Fruit fly (Drosophila melanogaster) whole organism, embryonic: ENCODE results near the gene CG32599.

ENCODE experiments used
- Awh ChIP-seq: fragments of 200-800 bp; sonication (Bioruptor generic); IDR thresholded peaks from 2 replicates; pipeline ENCODE4, ENCODE4 v1.3.6; 2022; ENCODE audit warnings: missing biosample characterization, missing genetic modification characterization
- C15 ChIP-seq: fragments of 200-800 bp; sonication (Bioruptor generic); IDR thresholded peaks from 3 replicates; pipeline ENCODE4 v1.3.6; 2022; ENCODE audit warnings: missing biosample characterization, missing genetic modification characterization
- CG10274 ChIP-seq: fragments of 200-800 bp; sonication (Bioruptor generic); optimal IDR thresholded peaks from 3 replicates; lab custom pipeline; 2017; ENCODE audit warnings: missing biosample characterization, mild to moderate bottlenecking, missing genetic modification characterization
- CG12104 ChIP-seq: fragments of 200-800 bp; sonication (Bioruptor generic); optimal IDR thresholded peaks from 3 replicates; lab custom pipeline; 2016; ENCODE audit warnings: missing biosample characterization, missing genetic modification characterization
- CG12769 ChIP-seq: fragments of 200-800 bp; sonication (Bioruptor generic); optimal IDR thresholded peaks from 2 replicates; lab custom pipeline; 2019; ENCODE audit warnings: missing biosample characterization, mild to moderate bottlenecking, missing genetic modification characterization, moderate library complexity
- CG14014 ChIP-seq: fragments of 200-800 bp; sonication (Bioruptor generic); IDR thresholded peaks from 2 replicates; pipeline ENCODE4 v1.3.6; 2022; ENCODE audit warnings: missing biosample characterization, missing genetic modification characterization
- CG14667 ChIP-seq: fragments of 200-800 bp; sonication (Bioruptor generic); IDR thresholded peaks from 2 replicates; pipeline ENCODE4 v1.3.6; 2022; ENCODE audit warnings: missing biosample characterization, missing genetic modification characterization
- CG15073 ChIP-seq: fragments of 200-800 bp; sonication (Bioruptor generic); optimal IDR thresholded peaks from 2 replicates; lab custom pipeline; 2016; ENCODE audit warnings: missing biosample characterization, missing genetic modification characterization
- CG15269 ChIP-seq: fragments of 200-800 bp; sonication (Bioruptor generic); optimal IDR thresholded peaks from 2 replicates; lab custom pipeline; 2018; ENCODE audit warnings: missing biosample characterization, mild to moderate bottlenecking, missing genetic modification characterization, moderate library complexity
- CG15479 ChIP-seq: fragments of 200-800 bp; sonication (Bioruptor generic); optimal IDR thresholded peaks from 3 replicates; lab custom pipeline; 2019; ENCODE audit warnings: missing biosample characterization, mild to moderate bottlenecking, missing genetic modification characterization, moderate library complexity
- CG15514 ChIP-seq: fragments of 200-800 bp; sonication (Bioruptor generic); optimal IDR thresholded peaks from 3 replicates; lab custom pipeline; 2017; ENCODE audit warnings: missing biosample characterization, missing genetic modification characterization, mild to moderate bottlenecking, moderate library complexity, missing genetic modification reagents
- CG1792 ChIP-seq: fragments of 200-800 bp; sonication (Bioruptor generic); optimal IDR thresholded peaks from 2 replicates; lab custom pipeline; 2016; ENCODE audit warnings: missing biosample characterization, missing genetic modification characterization
- CG18764 ChIP-seq: fragments of 200-800 bp; sonication (Bioruptor generic); optimal IDR thresholded peaks from 3 replicates; lab custom pipeline; 2016; ENCODE audit warnings: missing biosample characterization, missing genetic modification characterization
- CG2678 ChIP-seq: fragments of 200-800 bp; sonication (Bioruptor generic); optimal IDR thresholded peaks from 3 replicates; lab custom pipeline; 2019; ENCODE audit warnings: missing biosample characterization, mild to moderate bottlenecking, missing genetic modification characterization, moderate library complexity
- CG31365 ChIP-seq: fragments of 200-800 bp; sonication (Bioruptor generic); optimal IDR thresholded peaks from 2 replicates; lab custom pipeline; 2018; ENCODE audit warnings: missing biosample characterization, mild to moderate bottlenecking, missing genetic modification characterization
- CG32767 ChIP-seq: fragments of 200-800 bp; sonication (Bioruptor generic); IDR thresholded peaks from 2 replicates; pipeline ENCODE4 v1.3.6; 2022; ENCODE audit warnings: missing biosample characterization, missing genetic modification characterization
- CG4424 ChIP-seq: fragments of 200-800 bp; sonication (Bioruptor generic); optimal IDR thresholded peaks from 3 replicates; lab custom pipeline; 2016; ENCODE audit warnings: missing biosample characterization, missing genetic modification characterization
- CG4617 ChIP-seq: fragments of 200-800 bp; sonication (Bioruptor generic); optimal IDR thresholded peaks from 3 replicates; lab custom pipeline; 2016; ENCODE audit warnings: missing biosample characterization, missing genetic modification characterization, borderline replicate concordance
- CG4820 ChIP-seq: fragments of 200-800 bp; sonication (Bioruptor generic); optimal IDR thresholded peaks from 3 replicates; lab custom pipeline; 2016; ENCODE audit warnings: missing biosample characterization, missing genetic modification characterization
- CG5953 ChIP-seq: fragments of 200-800 bp; sonication (Bioruptor generic); IDR thresholded peaks from 2 replicates; pipeline ENCODE4 v1.3.6; 2022; ENCODE audit warnings: missing biosample characterization, missing genetic modification characterization
- CG6654 ChIP-seq: fragments of 200-800 bp; sonication (Bioruptor generic); optimal IDR thresholded peaks from 2 replicates; lab custom pipeline; 2017; ENCODE audit warnings: missing biosample characterization, mild to moderate bottlenecking, missing genetic modification characterization
- CG8944 ChIP-seq: fragments of 200-800 bp; sonication (Bioruptor generic); optimal IDR thresholded peaks from 3 replicates; lab custom pipeline; 2016; ENCODE audit warnings: missing biosample characterization, missing genetic modification characterization
- CG9609 ChIP-seq: fragments of 200-800 bp; sonication (Bioruptor generic); optimal IDR thresholded peaks from 3 replicates; lab custom pipeline; 2016; ENCODE audit warnings: missing biosample characterization, missing genetic modification characterization
- CG9932 ChIP-seq: fragments of 200-800 bp; sonication (Bioruptor generic); IDR thresholded peaks from 2 replicates; pipeline ENCODE4 v1.3.6; 2022; ENCODE audit warnings: missing biosample characterization, missing genetic modification characterization
- Dll ChIP-seq: fragments of 200-800 bp; sonication (Bioruptor generic); IDR thresholded peaks from 4 replicates; pipeline ENCODE4 v1.3.6; 2022; ENCODE audit warnings: missing biosample characterization, missing genetic modification characterization; ENCODE audit not compliant: partially characterized antibody
- Ets97D ChIP-seq: fragments of 200-800 bp; sonication (Bioruptor generic); optimal IDR thresholded peaks from 3 replicates; lab custom pipeline; 2016; ENCODE audit warnings: missing biosample characterization, missing genetic modification characterization
- Fer1 ChIP-seq: fragments of 200-800 bp; sonication (Bioruptor generic); optimal IDR thresholded peaks from 2 replicates; lab custom pipeline; 2017; ENCODE audit warnings: missing biosample characterization, mild to moderate bottlenecking, missing genetic modification characterization
- Fer3 ChIP-seq: fragments of 200-800 bp; sonication (Bioruptor generic); optimal IDR thresholded peaks from 2 replicates; lab custom pipeline; 2018; ENCODE audit warnings: missing biosample characterization, mild to moderate bottlenecking, missing genetic modification characterization, moderate library complexity
- HLHmδ ChIP-seq: fragments of 200-800 bp; sonication (Bioruptor generic); optimal IDR thresholded peaks from 2 replicates; lab custom pipeline; 2018; ENCODE audit warnings: missing biosample characterization, mild to moderate bottlenecking, missing genetic modification characterization, moderate library complexity
- Kr ChIP-seq: fragments of 200-800 bp; sonication (Bioruptor generic); optimal IDR thresholded peaks from 2 replicates; lab custom pipeline; 2017; ENCODE audit warnings: missing biosample characterization, mild to moderate bottlenecking, missing genetic modification characterization
- Lim3 ChIP-seq: fragments of 200-800 bp; sonication (Bioruptor generic); IDR thresholded peaks from 2 replicates; pipeline ENCODE4 v1.3.6; 2022; ENCODE audit warnings: missing biosample characterization, missing genetic modification characterization
- NC2α ChIP-seq: fragments of 200-800 bp; sonication (Bioruptor generic); optimal IDR thresholded peaks from 2 replicates; lab custom pipeline; 2016; ENCODE audit warnings: missing biosample characterization, missing genetic modification characterization
- NC2β ChIP-seq: fragments of 200-800 bp; sonication (Bioruptor generic); optimal IDR thresholded peaks from 2 replicates; lab custom pipeline; 2016; ENCODE audit warnings: missing biosample characterization, missing genetic modification characterization
- Oli ChIP-seq: fragments of 200-800 bp; sonication (Bioruptor generic); optimal IDR thresholded peaks from 2 replicates; lab custom pipeline; 2018; ENCODE audit warnings: missing biosample characterization, mild to moderate bottlenecking, missing genetic modification characterization, moderate library complexity
- Sox102F ChIP-seq: fragments of 200-800 bp; sonication (Bioruptor generic); optimal IDR thresholded peaks from 2 replicates; lab custom pipeline; 2018; ENCODE audit warnings: missing biosample characterization, mild to moderate bottlenecking, missing genetic modification characterization, moderate library complexity
- Stat92E ChIP-seq, 3 experiments: fragments of >200 bp in 2 of 3; fragments of 200-800 bp in 1 of 3; sonication (Bioruptor generic) in 1 of 3; optimal IDR thresholded peaks; 2 replicates each; lab custom pipeline; 2017 to 2019; ENCODE audit warnings: missing biosample characterization in 3 of 3, missing genetic modification characterization in 3 of 3, mild to moderate bottlenecking in 1 of 3, moderate library complexity in 1 of 3
- dati ChIP-seq: fragments of 200-800 bp; sonication (Bioruptor generic); IDR thresholded peaks from 2 replicates; pipeline ENCODE4 v1.3.6; 2022; ENCODE audit warnings: missing biosample characterization, missing genetic modification characterization
- esg ChIP-seq: fragments of 200-800 bp; sonication (Bioruptor generic); conservative IDR thresholded peaks from 2 replicates; pipeline ENCODE4 v1.3.6; 2022; ENCODE audit warnings: missing biosample characterization, missing genetic modification characterization
- fd64A ChIP-seq: fragments of 200-800 bp; sonication (Bioruptor generic); optimal IDR thresholded peaks from 3 replicates; lab custom pipeline; 2018; ENCODE audit warnings: missing biosample characterization, mild to moderate bottlenecking, missing genetic modification characterization
- fru ChIP-seq: fragments of >200 bp; optimal IDR thresholded peaks from 2 replicates; lab custom pipeline; 2017
- jigr1 ChIP-seq: fragments of 200-800 bp; sonication (Bioruptor generic); IDR thresholded peaks from 3 replicates; pipeline ENCODE4 v1.3.6; 2022; ENCODE audit warnings: missing biosample characterization, missing genetic modification characterization
- jing ChIP-seq: fragments of 200-800 bp; sonication (Bioruptor generic); optimal IDR thresholded peaks from 2 replicates; lab custom pipeline; 2018; ENCODE audit warnings: missing biosample characterization, mild to moderate bottlenecking, missing genetic modification characterization
- mirr ChIP-seq: fragments of 200-800 bp; sonication (Bioruptor generic); optimal IDR thresholded peaks from 3 replicates; lab custom pipeline; 2018; ENCODE audit warnings: missing biosample characterization, mild to moderate bottlenecking, missing genetic modification characterization
- sd ChIP-seq: fragments of 200-800 bp; sonication (Bioruptor generic); optimal IDR thresholded peaks from 3 replicates; lab custom pipeline; 2018; ENCODE audit warnings: missing biosample characterization, mild to moderate bottlenecking, missing genetic modification characterization, moderate library complexity
- sqz ChIP-seq: fragments of 200-800 bp; sonication (Bioruptor generic); optimal IDR thresholded peaks from 3 replicates; lab custom pipeline; 2018; ENCODE audit warnings: missing biosample characterization, mild to moderate bottlenecking, missing genetic modification characterization
- sr ChIP-seq: fragments of 200-800 bp; sonication (Bioruptor generic); IDR thresholded peaks from 3 replicates; pipeline ENCODE4 v1.3.6; 2022; ENCODE audit warnings: missing biosample characterization, missing genetic modification characterization
- ssp ChIP-seq: fragments of 200-800 bp; sonication (Bioruptor generic); IDR thresholded peaks from 2 replicates; pipeline ENCODE4 v1.3.6; 2022; ENCODE audit warnings: missing biosample characterization, missing genetic modification characterization
- unc-4 ChIP-seq: fragments of 200-800 bp; sonication (Bioruptor generic); IDR thresholded peaks from 2 replicates; pipeline ENCODE4 v1.3.6; 2022; ENCODE audit warnings: missing biosample characterization, missing genetic modification characterization; ENCODE audit not compliant: partially characterized antibody
- usp ChIP-seq: fragments of >200 bp; optimal IDR thresholded peaks from 2 replicates; lab custom pipeline; 2017; ENCODE audit warnings: missing biosample characterization, missing genetic modification characterization
- zf30C ChIP-seq: fragments of 200-800 bp; sonication (Bioruptor generic); optimal IDR thresholded peaks from 3 replicates; lab custom pipeline; 2018; ENCODE audit warnings: missing biosample characterization, mild to moderate bottlenecking, missing genetic modification characterization

Gene CG32599

DNA sequence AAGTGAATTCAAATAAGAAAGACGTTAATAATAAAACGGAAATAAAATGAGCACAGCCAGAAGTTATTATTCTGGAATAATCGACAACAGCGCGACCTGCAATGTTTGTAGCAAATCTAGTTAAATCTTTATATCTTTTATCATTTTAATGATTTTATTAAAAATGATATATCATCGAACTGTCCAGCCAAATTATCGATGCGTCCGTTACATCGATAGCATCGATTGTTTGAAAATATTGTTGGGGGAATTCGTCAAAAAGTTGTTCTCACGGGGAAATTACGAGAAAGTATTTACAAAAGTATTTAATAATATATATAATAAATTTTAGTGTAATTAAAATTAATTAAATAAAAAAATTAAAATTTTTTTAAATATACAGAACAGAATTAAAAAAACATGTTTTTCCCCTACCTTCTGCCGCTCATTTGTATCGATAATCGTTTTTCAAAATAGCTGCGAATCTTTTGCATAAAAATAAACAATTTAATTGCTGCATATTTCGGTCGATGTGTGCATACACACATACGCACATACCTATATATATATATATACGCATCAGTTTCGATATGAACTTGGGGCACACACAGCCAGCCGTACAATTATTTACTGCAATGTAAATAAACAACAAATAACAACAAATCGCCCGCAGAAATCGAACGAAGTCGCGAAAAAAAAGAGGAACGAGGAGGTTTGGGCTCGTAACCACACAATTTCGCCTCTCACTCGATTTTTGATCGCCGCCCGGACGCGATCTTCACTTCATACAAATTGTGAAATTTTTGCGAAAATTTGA is at the start of gene CG32599 (continued):
- TF ChIP-seq CG18764 (GFP tag; lab: Kevin White, UChicago): no peak
- TF ChIP-seq CG4820: peak; percentile 5
- peak; percentile 3 for TF ChIP-seq CG12104 (GFP tag; lab: Kevin White, UChicago)
- TF ChIP-seq dati (GFP tag; lab: Robert Waterston, UW): no peak
- no peak for TF ChIP-seq jigr1 (GFP tag; lab: Robert Waterston, UW)
- TF ChIP-seq fd64A (GFP tag; lab: Kevin White, UChicago): no peak
- no peak for TF ChIP-seq NC2β (GFP tag; lab: Kevin White, UChicago)
- TF ChIP-seq CG9609: no peak
- TF ChIP-seq CG2678: peak; percentile 46
- no peak for TF ChIP-seq Kr (GFP tag; lab: Kevin White, UChicago)
- TF ChIP-seq CG4424 (GFP tag; lab: Kevin White, UChicago): peak; percentile 7
- no peak for TF ChIP-seq fru (lab: Kevin White, UChicago)
- TF ChIP-seq zf30C (GFP tag; lab: Kevin White, UChicago): no peak
- TF ChIP-seq CG32767 (GFP tag; lab: Robert Waterston, UW): peak; percentile 25; the same call in 1 of the 2 replicates
- peak; percentile 30; the same call in 1 of the 2 replicates for TF ChIP-seq CG14014 (GFP tag; lab: Robert Waterston, UW)
- no peak for TF ChIP-seq CG5953 (GFP tag; lab: Robert Waterston, UW)
- no peak for TF ChIP-seq C15
- TF ChIP-seq Dll (GFP tag; lab: Robert Waterston, UW): peak; percentile 73; the same call in 3 of the 4 replicates
- TF ChIP-seq Sox102F (GFP tag; lab: Kevin White, UChicago): peak; percentile 54
- no peak for TF ChIP-seq NC2α (GFP tag; lab: Kevin White, UChicago)
- no peak for TF ChIP-seq CG1792 (GFP tag; lab: Kevin White, UChicago)
- no peak for TF ChIP-seq usp (GFP tag; lab: Kevin White, UChicago)
- TF ChIP-seq Fer1 (GFP tag; lab: Kevin White, UChicago): no peak
- TF ChIP-seq CG15514 (GFP tag; lab: Kevin White, UChicago): peak; percentile 18
- peak; percentile 39; the same call in 1 of the 2 replicates for TF ChIP-seq Awh
- no peak for TF ChIP-seq CG31365
- peak; percentile 72 for TF ChIP-seq ssp
- peak; percentile 45 for TF ChIP-seq CG15269 (tag; lab: Kevin White, UChicago)
- no peak for TF ChIP-seq CG6654 (GFP tag; lab: Kevin White, UChicago)
- no peak for TF ChIP-seq sr (GFP tag; lab: Robert Waterston, UW)
- TF ChIP-seq unc-4 (GFP tag; lab: Robert Waterston, UW): peak; percentile 63
- TF ChIP-seq Oli (tag; lab: Kevin White, UChicago): peak; percentile 11
- no peak for TF ChIP-seq CG9932 (GFP tag; lab: Robert Waterston, UW)
- TF ChIP-seq jing (GFP tag; lab: Kevin White, UChicago): no peak
- no peak for TF ChIP-seq CG12769 (tag; lab: Kevin White, UChicago)
- peak; percentile 12 for TF ChIP-seq Fer3 (tag; lab: Kevin White, UChicago)
- no peak for TF ChIP-seq CG4617 (GFP tag; lab: Kevin White, UChicago)
- no peak for TF ChIP-seq Ets97D (GFP tag; lab: Kevin White, UChicago)
- TF ChIP-seq CG14667 (GFP tag; lab: Robert Waterston, UW): no peak
- TF ChIP-seq sqz: no peak
- no peak for TF ChIP-seq CG10274 (GFP tag; lab: Kevin White, UChicago)
- no peak for TF ChIP-seq CG15479
- no peak for TF ChIP-seq Lim3
- TF ChIP-seq CG8944 (GFP tag; lab: Kevin White, UChicago): no peak
- TF ChIP-seq CG15073: no peak
- TF ChIP-seq sd (tag; lab: Kevin White, UChicago): no peak
- TF ChIP-seq mirr: no peak
- no peak for TF ChIP-seq esg (GFP tag; lab: Robert Waterston, UW)
- TF ChIP-seq Stat92E (GFP tag; optimal IDR thresholded peaks at IDR 0.05; lab: Kevin White, UChicago): no peak
- TF ChIP-seq HLHmδ: no peak
